Worm (Caenorhabditis elegans): ENCODE results near the gene dod-19.

DNA sequence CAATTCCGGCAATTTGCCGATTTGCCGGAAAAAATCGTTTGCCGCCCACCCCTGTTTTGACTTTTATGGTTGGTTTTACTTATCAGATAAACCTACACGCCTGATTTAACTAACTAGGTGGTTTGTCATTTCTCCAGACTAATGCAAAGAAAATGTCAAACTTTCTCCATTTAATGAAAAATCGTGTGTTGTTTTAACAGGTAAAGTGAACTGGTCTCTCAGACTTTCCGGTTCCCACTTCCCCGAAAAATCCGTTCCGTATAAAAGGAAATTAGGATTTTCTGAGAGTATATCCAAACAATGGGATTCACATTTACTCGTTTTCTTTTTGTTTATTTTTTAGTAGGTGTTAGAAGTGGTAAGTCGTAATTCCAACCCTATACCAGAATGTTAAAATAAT, 49.9 kb downstream of the dod-19 start, which contains the start of gene mltn-6:
- TF ChIP-seq med-1 (GFP tag; optimal IDR thresholded peaks at IDR 0.05; ENCODE audit: insufficient read depth) = no peak
- TF ChIP-seq cog-1 (tag; optimal IDR thresholded peaks at IDR 0.05) = no peak
- no peak for TF ChIP-seq ztf-23 (GFP tag; IDR thresholded peaks at IDR 0.05)
- no peak for TF ChIP-seq ztf-29 (GFP tag; IDR thresholded peaks at IDR 0.05)
- TF ChIP-seq tab-1 (GFP tag; IDR thresholded peaks at IDR 0.05) = no peak
- no peak for TF ChIP-seq flt-1 (GFP tag; IDR thresholded peaks at IDR 0.05)
- no peak for TF ChIP-seq klf-2 (GFP tag; conservative IDR thresholded peaks at IDR 0.05)

All from whole organism, midembryonic.